Fruit fly (Drosophila melanogaster): ENCODE results near the gene CG1737.

Gene CG1737

DNA sequence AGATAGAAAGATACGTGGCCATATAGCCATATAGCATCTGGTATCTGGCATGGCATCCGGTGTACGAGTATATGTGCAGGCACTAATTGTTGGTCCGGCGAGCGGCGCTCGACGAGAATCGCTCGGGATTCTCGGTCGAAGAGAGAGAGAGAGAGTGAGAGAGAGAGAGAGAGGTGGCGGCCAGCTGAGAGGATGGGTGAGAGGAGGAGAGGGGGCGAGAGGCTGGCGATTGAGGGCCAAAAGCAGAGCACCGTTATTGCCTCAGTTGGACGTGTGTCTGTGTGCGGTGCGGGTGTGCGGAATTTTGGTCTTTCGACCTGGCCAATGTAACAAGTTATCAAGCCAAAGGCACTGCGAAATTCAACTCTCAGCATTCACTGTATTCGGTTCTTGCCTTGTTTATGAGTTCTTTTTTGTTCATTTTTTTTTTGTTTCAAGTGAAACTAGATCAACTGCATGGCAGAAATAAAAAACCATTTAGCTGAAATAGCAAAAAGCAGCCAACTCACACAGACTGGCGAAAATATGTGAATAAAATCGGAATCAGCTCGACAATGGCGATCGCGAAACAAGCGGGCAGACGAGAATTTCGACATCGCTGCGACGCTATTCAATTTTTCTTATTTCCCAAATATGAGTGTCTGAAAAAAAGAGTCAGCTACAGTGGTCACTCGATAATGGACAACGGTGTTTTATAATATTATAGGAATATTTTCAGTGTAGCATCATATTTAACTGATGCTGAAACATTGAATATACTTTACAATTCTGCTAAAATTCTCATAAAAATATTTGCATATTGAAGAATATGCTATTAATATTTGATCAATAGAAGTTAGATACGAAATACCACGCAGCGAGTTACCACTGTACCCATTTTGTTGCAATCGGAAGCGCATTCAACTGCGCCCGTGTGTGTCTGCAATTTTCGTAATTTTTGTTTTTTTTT is 22.6 kb downstream of the CG1737 start (continued):
- TF ChIP-seq CG7372 (GFP tag; IDR thresholded peaks at IDR 0.05) = 0 out of 2 replicates have a peak, but pooled peaks have one; percentile 23
- peak; percentile 4 for TF ChIP-seq CG1832 (GFP tag; optimal IDR thresholded peaks at IDR 0.05)
- peak in 1 of 2 experiments; percentile 18 for TF ChIP-seq Hr51 (GFP tag; optimal IDR thresholded peaks at IDR 0.05)
- TF ChIP-seq pros (GFP tag; optimal IDR thresholded peaks at IDR 0.05) = no peak
- TF ChIP-seq CG6689 (GFP tag; IDR thresholded peaks at IDR 0.05) = peak; percentile 11; the same call in 1 of the 2 replicates
- no peak for TF ChIP-seq ara (GFP tag; IDR thresholded peaks at IDR 0.05)
- no peak for TF ChIP-seq prd (optimal IDR thresholded peaks at IDR 0.05)
- TF ChIP-seq prd (GFP tag; IDR thresholded peaks at IDR 0.05) = no peak
- TF ChIP-seq Trl (optimal IDR thresholded peaks at IDR 0.05) = peak; percentile 74 to 81
- TF ChIP-seq Trl (GFP tag; optimal IDR thresholded peaks at IDR 0.05) = no peak
- TF ChIP-seq ken (GFP tag; IDR thresholded peaks at IDR 0.05) = no peak
- 0 out of 3 replicates have a peak, but pooled peaks have one; percentile 22 for TF ChIP-seq CG6791 (GFP tag; IDR thresholded peaks at IDR 0.05; ENCODE audit: partially characterized antibody)
- TF ChIP-seq CG15696 (tag; optimal IDR thresholded peaks at IDR 0.05) = no peak
- 0 out of 2 replicates have a peak, but pooled peaks have one; percentile 19 for TF ChIP-seq CG9932 (GFP tag; IDR thresholded peaks at IDR 0.05)
- peak; percentile 4 for TF ChIP-seq Deaf1 (tag; optimal IDR thresholded peaks at IDR 0.05)
- no peak for TF ChIP-seq Sry-β (GFP tag; optimal IDR thresholded peaks at IDR 0.05)
- TF ChIP-seq CG11504 (tag; optimal IDR thresholded peaks at IDR 0.05) = peak; percentile 27
- no peak for TF ChIP-seq gro (GFP tag; optimal IDR thresholded peaks at IDR 0.05)
- TF ChIP-seq lilli (GFP tag; optimal IDR thresholded peaks at IDR 0.05) = peak; percentile 8
- no peak for TF ChIP-seq MTF-1 (GFP tag; optimal IDR thresholded peaks at IDR 0.05; ENCODE audit: borderline replicate concordance)
- peak; percentile 3 for TF ChIP-seq CG2678 (tag; optimal IDR thresholded peaks at IDR 0.05)
- TF ChIP-seq Side (GFP tag; optimal IDR thresholded peaks at IDR 0.05) = no peak
- TF ChIP-seq yki (optimal IDR thresholded peaks at IDR 0.05) = peak; percentile 1
- TF ChIP-seq CG7839 (tag; optimal IDR thresholded peaks at IDR 0.05) = peak; percentile 21
- TF ChIP-seq CG13424 (tag; optimal IDR thresholded peaks at IDR 0.05) = peak; percentile 10
- peak; percentile 40; the same call in 1 of the 2 replicates for TF ChIP-seq Drgx (GFP tag; IDR thresholded peaks at IDR 0.05)
- TF ChIP-seq CG10543 (GFP tag; optimal IDR thresholded peaks at IDR 0.05) = peak; percentile 21
- TF ChIP-seq slbo (GFP tag; IDR thresholded peaks at IDR 0.05) = peak; percentile 29; the same call in 1 of the 2 replicates
- TF ChIP-seq dysf (GFP tag; IDR thresholded peaks at IDR 0.05) = peak; percentile 54; the same call in 2 of the 3 replicates
- TF ChIP-seq CG16813 (GFP tag; IDR thresholded peaks at IDR 0.05; ENCODE audit: partially characterized antibody) = no peak
- TF ChIP-seq CG15269 (tag; optimal IDR thresholded peaks at IDR 0.05) = peak; percentile 2
- 0 out of 2 replicates have a peak, but pooled peaks have one; percentile 25 for TF ChIP-seq chm (GFP tag; IDR thresholded peaks at IDR 0.05)
- no peak for TF ChIP-seq Gug (GFP tag; IDR thresholded peaks at IDR 0.05)
- no peak for TF ChIP-seq ftz-f1 (GFP tag; optimal IDR thresholded peaks at IDR 0.05)
- no peak for TF ChIP-seq nerfin-1 (tag; optimal IDR thresholded peaks at IDR 0.05)
- TF ChIP-seq sens (GFP tag) = peak; percentile 17
- peak; percentile 22; the same call in 1 of the 2 replicates for TF ChIP-seq CG32532 (GFP tag; IDR thresholded peaks at IDR 0.05)
- TF ChIP-seq dmrt99B (tag; optimal IDR thresholded peaks at IDR 0.05) = peak; percentile 2
- no peak for TF ChIP-seq CG15479 (GFP tag; optimal IDR thresholded peaks at IDR 0.05)
- TF ChIP-seq cg (GFP tag; optimal IDR thresholded peaks at IDR 0.05) = peak; percentile 17
- TF ChIP-seq crol (GFP tag; IDR thresholded peaks at IDR 0.05) = peak; percentile 82
- TF ChIP-seq Ssrp (tag; optimal IDR thresholded peaks at IDR 0.05) = no peak
- TF ChIP-seq E2f1 (GFP tag; IDR thresholded peaks at IDR 0.05) = 0 out of 2 replicates have a peak, but pooled peaks have one; percentile 15
- TF ChIP-seq HLH3B (GFP tag; IDR thresholded peaks at IDR 0.05) = 0 out of 2 replicates have a peak, but pooled peaks have one; percentile 13
- peak; percentile 40; the same call in 1 of the 2 replicates for TF ChIP-seq lmd (GFP tag; IDR thresholded peaks at IDR 0.05)
- TF ChIP-seq CG9437 (GFP tag; optimal IDR thresholded peaks at IDR 0.05) = no peak
- TF ChIP-seq sd (tag; optimal IDR thresholded peaks at IDR 0.05) = peak; percentile 6
- TF ChIP-seq Hr3 (GFP tag; optimal IDR thresholded peaks at IDR 0.05) = no peak
